Fruit fly (Drosophila melanogaster): ENCODE data around the gene CG32036.

CG32036 gene

DNA sequence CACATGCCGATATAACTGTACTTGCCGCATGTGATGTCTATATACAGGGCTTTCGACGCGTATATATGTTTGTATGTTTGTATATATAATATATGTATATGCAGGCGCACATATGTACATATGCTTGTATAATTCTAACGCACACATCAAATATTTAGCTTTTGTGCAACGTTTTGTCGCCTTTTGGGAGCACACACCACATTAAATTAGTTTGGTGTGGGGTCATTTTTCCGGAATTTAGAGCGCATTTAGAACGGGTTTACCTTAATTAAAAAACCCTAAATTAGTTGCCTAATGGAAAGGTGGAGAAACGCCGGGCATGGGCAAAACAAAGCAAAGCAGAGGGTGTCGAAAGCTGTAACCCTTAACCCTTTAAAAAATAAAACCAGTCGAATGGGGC, 21.8 kb downstream of the CG32036 start:
- no peak for TF ChIP-seq CG8478 (optimal IDR thresholded peaks at IDR 0.05)
- no peak for TF ChIP-seq CTCF (optimal IDR thresholded peaks at IDR 0.05)

- TF ChIP-seq CTCF (optimal IDR thresholded peaks at IDR 0.05) (no peak), CG8478 (optimal IDR thresholded peaks at IDR 0.05) (no peak)
These were observed 22.4 kb downstream of the CG32036 start for dm6 chr3L:9466595-9466994.

- TF ChIP-seq CG8478 (optimal IDR thresholded peaks at IDR 0.05) (no peak), CTCF (optimal IDR thresholded peaks at IDR 0.05) (no peak)
These were observed 23.3 kb downstream of the CG32036 start for dm6 chr3L:9465652-9466244.

DNA sequence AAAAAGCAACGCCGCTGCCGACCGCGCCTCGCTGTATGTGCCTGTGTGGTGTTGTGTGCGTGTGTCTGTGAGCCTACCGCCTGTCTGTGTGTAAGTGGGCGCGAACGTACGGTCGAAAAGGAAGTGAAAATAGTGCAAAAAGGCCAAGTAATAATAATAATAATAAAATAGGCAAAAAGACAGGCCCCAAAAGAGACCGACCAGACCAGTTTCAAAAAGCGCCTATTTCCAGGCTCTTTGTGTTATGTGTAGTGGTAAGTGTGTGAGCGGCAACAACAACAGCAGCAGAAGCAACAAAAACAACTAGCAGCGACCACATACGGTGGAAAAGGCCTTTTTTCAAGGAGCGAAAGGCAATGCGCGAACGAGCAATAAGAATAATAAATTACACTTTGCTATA, 26.2 kb downstream of the CG32036 start:
- TF ChIP-seq CTCF (optimal IDR thresholded peaks at IDR 0.05) (no peak), CG8478 (optimal IDR thresholded peaks at IDR 0.05) (no peak)

dm6 chr3L:9462247-9462769, 26.7 kb downstream of the CG32036 start:
- no peak for TF ChIP-seq CTCF (optimal IDR thresholded peaks at IDR 0.05)
- TF ChIP-seq CG8478 (optimal IDR thresholded peaks at IDR 0.05), result no peak

DNA sequence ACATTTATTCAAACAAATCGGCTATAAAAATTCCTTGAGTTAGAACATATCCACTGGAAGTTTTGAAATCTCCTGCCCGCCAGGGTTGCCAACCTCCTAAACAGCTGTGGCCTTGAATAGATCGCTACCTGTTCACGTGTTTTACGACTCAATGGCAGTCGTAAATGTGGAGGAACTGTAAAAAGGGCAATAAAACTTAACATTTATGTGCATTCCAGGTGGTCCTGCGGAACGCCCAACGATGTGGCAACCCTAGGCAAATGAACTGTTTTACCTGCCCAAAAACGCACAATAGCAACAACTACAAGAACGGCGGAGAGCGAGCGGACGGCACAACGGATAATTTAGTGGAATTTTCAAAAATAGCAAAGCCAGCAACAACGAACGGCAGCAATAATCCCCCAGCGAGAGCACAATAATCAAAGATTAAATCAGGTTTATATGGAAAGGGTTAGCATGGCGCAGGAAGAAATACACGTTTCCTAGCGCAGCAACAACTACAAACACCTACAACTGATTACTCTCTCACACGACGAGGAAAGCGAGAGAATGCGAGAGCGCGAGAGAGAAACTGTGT, 27.3 kb downstream of the CG32036 start:
- TF ChIP-seq CTCF (optimal IDR thresholded peaks at IDR 0.05) (no peak), CG8478 (optimal IDR thresholded peaks at IDR 0.05) (no peak)

DNA sequence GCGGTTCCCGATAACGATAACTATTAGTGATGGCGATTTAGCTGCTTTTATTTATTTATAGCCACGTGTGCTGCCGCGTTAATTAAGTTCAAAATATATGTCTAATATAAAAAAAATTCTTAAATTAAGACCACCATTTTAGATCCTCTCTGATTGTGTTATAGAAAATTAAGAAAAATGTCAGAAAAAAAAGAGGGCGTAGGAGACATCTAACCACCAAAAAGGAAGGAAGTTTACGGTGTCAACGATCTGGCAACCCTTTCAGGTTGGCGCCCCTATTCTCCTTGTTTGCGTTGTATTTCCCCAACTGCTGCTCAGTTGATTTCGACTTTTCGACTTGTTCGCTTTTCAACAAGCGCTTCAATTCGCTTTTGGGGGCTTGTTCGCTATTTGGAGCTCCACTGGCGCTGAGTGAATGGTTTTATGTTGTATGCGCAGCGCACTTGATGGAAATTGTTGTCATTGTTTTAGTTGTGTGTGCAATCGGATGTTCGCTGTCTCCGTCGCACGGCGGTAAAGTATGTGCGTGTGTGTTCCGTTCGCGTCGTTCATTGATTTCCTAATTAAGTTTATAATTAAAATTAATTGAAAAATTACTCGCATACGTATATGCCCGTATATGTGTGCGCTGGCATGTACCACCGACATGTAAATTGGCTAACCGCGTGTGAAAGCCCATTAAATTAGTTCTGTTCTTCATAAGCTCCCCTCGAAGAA, 28.1 kb downstream of the CG32036 start, which contains the start of the genes CG3434 and CG44838:
Gene CG3434, minus strand, starts transcription at position 25 of the 717 bp plus-strand sequence.
Gene CG44838, plus strand, starts transcription at position 276 of the 717 bp plus-strand sequence.
- TF ChIP-seq CG8478 (optimal IDR thresholded peaks at IDR 0.05), result no peak
- TF ChIP-seq CTCF (optimal IDR thresholded peaks at IDR 0.05), result peak in 1 of 2 experiments; percentile 20

- TF ChIP-seq CTCF (optimal IDR thresholded peaks at IDR 0.05) (no peak), CG8478 (optimal IDR thresholded peaks at IDR 0.05) (no peak)
These were observed 31.4 kb downstream of the CG32036 start, which contains the start of gene CG3437 for dm6 chr3L:9457619-9458092. Gene CG3437, minus strand, starts transcription at chr3L:9457669.

- no peak for TF ChIP-seq CG8478 (optimal IDR thresholded peaks at IDR 0.05)
- TF ChIP-seq CTCF (optimal IDR thresholded peaks at IDR 0.05), result no peak
These were observed 32.6 kb downstream of the CG32036 start for dm6 chr3L:9456389-9456788.

- TF ChIP-seq CG8478 (optimal IDR thresholded peaks at IDR 0.05), result no peak
- TF ChIP-seq CTCF (optimal IDR thresholded peaks at IDR 0.05), result peak in 1 of 2 experiments; percentile 23
These were observed 33.1 kb downstream of the CG32036 start, which contains the start of the genes phol and CG3552 for dm6 chr3L:9455819-9456388. Gene phol, minus strand, starts transcription at chr3L:9456281. Gene CG3552, plus strand, starts transcription at chr3L:9456318.

DNA sequence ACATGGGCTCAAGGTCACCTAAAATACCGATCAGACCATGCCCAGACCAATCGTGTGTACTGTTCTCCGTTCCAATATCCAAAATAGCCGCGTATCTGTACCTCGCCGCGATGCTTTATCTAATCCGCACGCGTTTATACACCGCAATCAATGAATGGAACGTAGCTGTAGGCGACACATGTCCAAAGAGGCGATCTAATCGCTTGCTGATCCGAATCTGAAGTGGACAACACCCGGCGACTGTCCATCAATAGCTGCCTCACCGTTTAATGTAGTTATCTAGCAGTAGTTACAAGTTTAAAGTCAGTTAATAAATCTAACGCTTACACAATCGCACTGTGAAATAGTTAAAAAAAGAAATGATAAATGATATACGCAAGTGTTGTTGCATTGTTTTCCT, 36.6 kb downstream of the CG32036 start:
- no peak for TF ChIP-seq CG8478 (optimal IDR thresholded peaks at IDR 0.05)
- TF ChIP-seq CTCF (optimal IDR thresholded peaks at IDR 0.05), result no peak

dm6 chr3L:9451522-9452118, 37.4 kb downstream of the CG32036 start, which contains the start of the genes CG3448 and ghi:
Gene CG3448, minus strand, starts transcription at chr3L:9451572.
Gene ghi, plus strand, starts transcription at chr3L:9451876.
- TF ChIP-seq CG8478 (optimal IDR thresholded peaks at IDR 0.05) (no peak), CTCF (optimal IDR thresholded peaks at IDR 0.05) (no peak)

DNA sequence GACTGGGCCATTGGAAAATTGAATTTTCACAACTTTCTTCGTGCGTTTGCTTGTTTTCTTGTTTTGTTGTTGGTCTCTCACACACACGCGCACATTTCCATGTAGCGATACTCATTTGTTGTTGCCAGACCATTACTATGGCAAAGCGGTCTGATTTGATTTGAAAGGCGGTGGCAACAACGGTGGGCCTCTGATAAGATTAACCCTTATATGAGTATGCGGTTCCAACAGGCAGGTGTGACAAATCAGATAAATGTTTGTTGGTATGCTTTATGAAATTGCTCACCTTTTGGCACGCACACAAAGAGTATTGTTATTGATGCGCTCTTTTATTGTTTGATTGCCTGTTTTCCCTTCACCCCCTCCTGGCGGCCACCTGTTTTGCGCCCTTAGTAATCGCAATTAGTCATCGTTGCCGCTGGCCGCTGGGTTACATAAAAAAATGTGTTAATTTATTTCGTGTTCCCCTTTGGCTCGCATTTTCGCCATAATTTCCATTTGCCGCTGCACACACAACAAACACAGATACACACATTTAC, 41.7 kb downstream of the CG32036 start:
- TF ChIP-seq CG8478 (optimal IDR thresholded peaks at IDR 0.05), result no peak
- TF ChIP-seq CTCF (optimal IDR thresholded peaks at IDR 0.05), result no peak

- TF ChIP-seq CG8478 (optimal IDR thresholded peaks at IDR 0.05) (no peak), CTCF (optimal IDR thresholded peaks at IDR 0.05) (no peak)
These were observed 42.2 kb downstream of the CG32036 start, which contains the start of gene CG3529 for dm6 chr3L:9446731-9447238. Gene CG3529, plus strand, starts transcription at chr3L:9446864.
